Worm (Caenorhabditis elegans) whole organism, young adult: Measurements from ENCODE around the gene C07H4.1.

Experiments
- B0336.3 ChIP-seq: fragments of 200-800 bp; sonication (Bioruptor generic); IDR thresholded peaks from 2 replicates; pipeline ENCODE4 v1.3.6; 2022; ENCODE audit warnings: missing genetic modification characterization, missing compliant biosample characterization
- F22D6.2 ChIP-seq: sonication (generic microtip); optimal IDR thresholded peaks from 2 replicates; lab custom pipeline; 2016; ENCODE audit warnings: mild to moderate bottlenecking, missing genetic modification characterization, missing compliant biosample characterization
- F33H1.4 ChIP-seq: fragments of 200-800 bp; sonication (Bioruptor generic); IDR thresholded peaks from 2 replicates; pipeline ENCODE4 v1.3.6; 2022; ENCODE audit warnings: missing genetic modification reagents, missing genetic modification characterization, missing compliant biosample characterization
- F37B4.10 ChIP-seq: fragments of 200-800 bp; sonication (Bioruptor generic); IDR thresholded peaks from 2 replicates; pipeline ENCODE4 v1.3.6; 2022; ENCODE audit warnings: missing genetic modification characterization, missing compliant biosample characterization
- F39B2.1 ChIP-seq: fragments of 200-800 bp; sonication (Bioruptor generic); IDR thresholded peaks from 2 replicates; pipeline ENCODE4 v1.3.6; 2022; ENCODE audit warnings: missing genetic modification reagents, missing genetic modification characterization, missing compliant biosample characterization
- T07F8.4 ChIP-seq: sonication (generic microtip); optimal IDR thresholded peaks from 2 replicates; lab custom pipeline; 2016; ENCODE audit warnings: mild to moderate bottlenecking, missing genetic modification characterization, moderate library complexity, missing compliant biosample characterization
- T26A5.8 ChIP-seq: sonication (generic microtip); optimal IDR thresholded peaks from 2 replicates; lab custom pipeline; 2016; ENCODE audit warnings: missing genetic modification characterization, missing compliant biosample characterization
- Y67H2A.10 ChIP-seq: fragments of 200-800 bp; sonication (Bioruptor generic); conservative IDR thresholded peaks from 2 replicates; pipeline ENCODE4 v1.3.6; 2022; ENCODE audit warnings: missing genetic modification reagents, missing genetic modification characterization, missing compliant biosample characterization
- ZK185.1 ChIP-seq: sonication (generic microtip); optimal IDR thresholded peaks from 2 replicates; lab custom pipeline; 2016; ENCODE audit warnings: mild to moderate bottlenecking, missing genetic modification characterization, missing compliant biosample characterization; ENCODE audit not compliant: poor library complexity, severe bottlenecking
- aptf-3 ChIP-seq: fragments of 200-800 bp; sonication (Bioruptor generic); IDR thresholded peaks from 2 replicates; pipeline ENCODE4 v1.3.6; 2022; ENCODE audit warnings: missing genetic modification characterization, missing compliant biosample characterization
- atf-7 ChIP-seq: sonication (generic microtip); optimal IDR thresholded peaks from 2 replicates; lab custom pipeline; 2017; ENCODE audit warnings: mild to moderate bottlenecking, missing genetic modification characterization, missing compliant biosample characterization
- attf-5 ChIP-seq: fragments of 200-800 bp; sonication (Bioruptor generic); optimal IDR thresholded peaks from 2 replicates; lab custom pipeline; 2018; ENCODE audit warnings: mild to moderate bottlenecking, missing genetic modification characterization, missing compliant biosample characterization
- cebp-1 ChIP-seq, 2 experiments: fragments of 200-800 bp in 1 of 2; sonication (Bioruptor generic) in 1 of 2; sonication (generic microtip) in 1 of 2; IDR thresholded peaks in 1 of 2; optimal IDR thresholded peaks in 1 of 2; 2 replicates each; pipeline versions ENCODE4 v1.3.6 to Lab custom; 2017 to 2022; ENCODE audit warnings: missing compliant biosample characterization in 2 of 2, missing genetic modification characterization in 2 of 2, mild to moderate bottlenecking in 1 of 2, missing genetic modification reagents in 1 of 2, moderate library complexity in 1 of 2
- ceh-40 ChIP-seq: fragments of 200-800 bp; sonication (Bioruptor generic); IDR thresholded peaks from 2 replicates; pipeline ENCODE4 v1.3.6; 2022; ENCODE audit warnings: missing genetic modification characterization, missing compliant biosample characterization
- chd-7 ChIP-seq: sonication (generic microtip); optimal IDR thresholded peaks from 2 replicates; lab custom pipeline; 2016; ENCODE audit warnings: mild to moderate bottlenecking, missing genetic modification characterization, moderate library complexity, missing compliant biosample characterization
- dox-1 ChIP-seq: fragments of 200-800 bp; sonication (Bioruptor generic); IDR thresholded peaks from 2 replicates; pipeline ENCODE4 v1.3.6; 2022; ENCODE audit warnings: missing genetic modification reagents, missing genetic modification characterization, missing compliant biosample characterization
- dpl-1 ChIP-seq: fragments of 150-350 bp; optimal IDR thresholded peaks from 2 replicates; lab custom pipeline; 2014; ENCODE audit warnings: missing biosample characterization, missing genetic modification reagents, missing genetic modification characterization
- egl-18 ChIP-seq: fragments of 200-800 bp; sonication (Bioruptor generic); IDR thresholded peaks from 2 replicates; pipeline ENCODE4 v1.3.6; 2022; ENCODE audit warnings: missing genetic modification reagents, missing genetic modification characterization, missing compliant biosample characterization
- egrh-3 ChIP-seq: fragments of 200-800 bp; sonication (Bioruptor generic); IDR thresholded peaks from 2 replicates; pipeline ENCODE4 v1.3.6; 2022; ENCODE audit warnings: missing genetic modification reagents, missing genetic modification characterization, missing compliant biosample characterization
- fkh-3 ChIP-seq: sonication (generic microtip); optimal IDR thresholded peaks from 2 replicates; lab custom pipeline; 2016; ENCODE audit warnings: mild to moderate bottlenecking, missing genetic modification characterization, missing compliant biosample characterization
- gei-17 ChIP-seq: fragments of 200-800 bp; sonication (Bioruptor generic); optimal IDR thresholded peaks from 2 replicates; lab custom pipeline; 2018; ENCODE audit warnings: mild to moderate bottlenecking, missing genetic modification characterization, missing compliant biosample characterization
- hlh-26 ChIP-seq: fragments of 200-800 bp; sonication (Bioruptor generic); conservative IDR thresholded peaks from 2 replicates; pipeline ENCODE4 v1.3.6; 2022; ENCODE audit warnings: missing genetic modification reagents, missing genetic modification characterization, missing compliant biosample characterization
- hmg-1.2 ChIP-seq: fragments of 200-800 bp; sonication (Bioruptor generic); IDR thresholded peaks from 2 replicates; pipeline ENCODE4 v1.3.6; 2022; ENCODE audit warnings: missing genetic modification reagents, missing genetic modification characterization, missing compliant biosample characterization
- hsf-1 ChIP-seq: fragments of 200-800 bp; sonication (Bioruptor generic); IDR thresholded peaks from 2 replicates; pipeline ENCODE4 v1.3.6; 2022; ENCODE audit warnings: missing genetic modification reagents, missing genetic modification characterization, missing compliant biosample characterization
- lag-1 ChIP-seq: fragments of 200-800 bp; sonication (Bioruptor generic); IDR thresholded peaks from 2 replicates; pipeline ENCODE4 v1.3.6; 2022; ENCODE audit warnings: missing genetic modification reagents, missing genetic modification characterization, missing compliant biosample characterization
- let-526 ChIP-seq: fragments of 200-800 bp; sonication (Bioruptor generic); IDR thresholded peaks from 2 replicates; pipeline ENCODE4 v1.3.6; 2022; ENCODE audit warnings: missing genetic modification reagents, missing genetic modification characterization, missing compliant biosample characterization
- lin-35 ChIP-seq, 3 experiments: fragments of 150-350 bp in 2 of 3; sonication (generic microtip) in 1 of 3; optimal IDR thresholded peaks; 2 replicates each; lab custom pipeline; 2014 to 2018; ENCODE audit warnings: missing biosample characterization in 3 of 3, missing genetic modification characterization in 3 of 3, missing genetic modification reagents in 3 of 3
- lin-40 ChIP-seq: sonication (generic microtip); optimal IDR thresholded peaks from 2 replicates; lab custom pipeline; 2016; ENCODE audit warnings: missing genetic modification characterization, mild to moderate bottlenecking, missing compliant biosample characterization, missing genotype, missing genetic modification reagents
- lin-54 ChIP-seq: fragments of 200-800 bp; sonication (Bioruptor generic); optimal IDR thresholded peaks from 2 replicates; lab custom pipeline; 2018; ENCODE audit warnings: mild to moderate bottlenecking, missing genetic modification characterization, missing compliant biosample characterization
- lir-1 ChIP-seq: fragments of 200-800 bp; sonication (Bioruptor generic); conservative IDR thresholded peaks from 2 replicates; pipeline ENCODE4 v1.3.6; 2022; ENCODE audit warnings: missing genetic modification reagents, missing genetic modification characterization, missing compliant biosample characterization
- madf-10 ChIP-seq: sonication (generic microtip); optimal IDR thresholded peaks from 2 replicates; lab custom pipeline; 2016; ENCODE audit warnings: mild to moderate bottlenecking, missing genetic modification characterization, missing compliant biosample characterization
- mcd-1 ChIP-seq: fragments of 200-800 bp; sonication (Bioruptor generic); IDR thresholded peaks from 2 replicates; pipeline ENCODE4 v1.3.6; 2022; ENCODE audit warnings: missing genetic modification reagents, missing genetic modification characterization, missing compliant biosample characterization
- nhr-120 ChIP-seq: fragments of 200-800 bp; sonication (Bioruptor generic); IDR thresholded peaks from 2 replicates; pipeline ENCODE4 v1.3.6; 2022; ENCODE audit warnings: missing genetic modification characterization, missing compliant biosample characterization
- nhr-27 ChIP-seq: fragments of 200-800 bp; sonication (Bioruptor generic); optimal IDR thresholded peaks from 2 replicates; lab custom pipeline; 2018; ENCODE audit warnings: mild to moderate bottlenecking, missing genetic modification characterization, moderate library complexity, missing compliant biosample characterization
- nhr-80 ChIP-seq: sonication (generic microtip); optimal IDR thresholded peaks from 2 replicates; lab custom pipeline; 2016; ENCODE audit warnings: missing genetic modification characterization, missing compliant biosample characterization
- pbrm-1 ChIP-seq: fragments of 200-800 bp; sonication (Bioruptor generic); IDR thresholded peaks from 2 replicates; pipeline ENCODE4 v1.3.6; 2022; ENCODE audit warnings: missing genetic modification reagents, missing genetic modification characterization, missing compliant biosample characterization
- pha-4 ChIP-seq: fragments of 150-350 bp; sonication (generic microtip); optimal IDR thresholded peaks from 2 replicates; lab custom pipeline; 2014; ENCODE audit warnings: missing biosample characterization, missing genetic modification reagents, missing genetic modification characterization
- rpc-1 ChIP-seq, 2 experiments: fragments of 150-350 bp in 1 of 2; sonication (generic microtip) in 1 of 2; optimal IDR thresholded peaks; 2 replicates each; lab custom pipeline; 2014 to 2018; ENCODE audit warnings: missing biosample characterization in 1 of 2, missing genetic modification characterization in 1 of 2, missing genetic modification reagents in 1 of 2, missing genotype in 1 of 2
- sea-2 ChIP-seq: fragments of 200-800 bp; sonication (Bioruptor generic); IDR thresholded peaks from 2 replicates; pipeline ENCODE4 v1.3.6; 2022; ENCODE audit warnings: missing genetic modification characterization, missing compliant biosample characterization
- tbp1 ChIP-seq: fragments of 200-800 bp; sonication (Bioruptor generic); optimal IDR thresholded peaks from 2 replicates; lab custom pipeline; 2018; ENCODE audit warnings: mild to moderate bottlenecking, missing genetic modification characterization, missing compliant biosample characterization
- tlf-1 ChIP-seq: fragments of 200-800 bp; sonication (Bioruptor generic); optimal IDR thresholded peaks from 2 replicates; lab custom pipeline; 2018; ENCODE audit warnings: mild to moderate bottlenecking, missing genetic modification characterization, missing compliant biosample characterization
- zfh-2 ChIP-seq: fragments of 200-800 bp; sonication (Bioruptor generic); conservative IDR thresholded peaks from 2 replicates; pipeline ENCODE4 v1.3.6; 2022; ENCODE audit warnings: missing genetic modification reagents, missing genetic modification characterization, missing compliant biosample characterization
- zim-3 ChIP-seq: sonication (generic microtip); optimal IDR thresholded peaks from 2 replicates; lab custom pipeline; 2017; ENCODE audit warnings: mild to moderate bottlenecking, missing genetic modification characterization, moderate library complexity, missing compliant biosample characterization
- ztf-18 ChIP-seq: sonication (generic microtip); optimal IDR thresholded peaks from 2 replicates; lab custom pipeline; 2016; ENCODE audit warnings: missing genotype, mild to moderate bottlenecking, missing genetic modification characterization, missing compliant biosample characterization
- ztf-25 ChIP-seq: fragments of 200-800 bp; sonication (Bioruptor generic); IDR thresholded peaks from 2 replicates; pipeline ENCODE4 v1.3.6; 2022; ENCODE audit warnings: missing genetic modification reagents, missing genetic modification characterization, missing compliant biosample characterization

Gene C07H4.1

DNA sequence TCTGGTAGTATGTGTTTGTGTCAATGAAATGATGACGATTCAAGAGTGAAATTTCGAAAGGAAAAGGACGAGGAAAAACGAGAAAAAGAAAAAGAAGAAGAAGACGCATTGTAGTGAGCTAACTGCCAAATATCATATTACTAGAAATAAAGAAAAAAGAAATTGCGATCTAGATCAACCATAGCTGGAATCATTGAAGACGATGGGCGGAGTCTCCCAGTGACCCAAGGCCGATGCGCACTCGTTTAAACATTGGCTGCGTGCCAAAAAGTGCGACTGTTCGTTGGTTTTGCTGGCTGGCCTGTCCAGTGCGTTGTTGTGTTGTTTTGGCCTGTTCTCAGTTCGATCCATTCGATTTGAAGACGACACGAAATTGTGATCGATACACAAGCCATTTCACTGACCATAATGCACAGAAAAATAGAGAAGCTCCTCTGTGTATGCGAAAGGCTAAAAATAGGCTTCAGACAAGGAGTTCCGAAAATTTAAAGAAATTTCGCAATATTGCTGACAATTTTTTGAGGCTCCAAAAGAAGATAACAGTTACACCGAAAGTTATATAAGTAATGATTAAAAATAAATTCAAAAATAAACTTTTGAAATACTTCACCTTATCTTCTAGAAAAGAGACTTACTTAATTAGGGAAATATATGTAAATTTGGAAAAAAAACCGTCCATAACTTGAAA is 31.1 kb downstream of the C07H4.1 start:
- no peak for TF ChIP-seq hmg-1.2 (GFP tag; lab: Robert Waterston, UW)
- 0 out of 2 replicates have a peak, but pooled peaks have one; percentile 27 for TF ChIP-seq F37B4.10 (GFP tag; lab: Robert Waterston, UW)
- TF ChIP-seq ZK185.1 (tag; lab: Kevin White, UChicago) = no peak
- no peak for TF ChIP-seq mcd-1 (GFP tag; lab: Robert Waterston, UW)
- TF ChIP-seq cebp-1 (GFP tag; IDR thresholded peaks at IDR 0.05; lab: Robert Waterston, UW) = peak; percentile 61; the same call in 1 of the 2 replicates
- peak; percentile 91 for TF ChIP-seq cebp-1 (tag; optimal IDR thresholded peaks at IDR 0.05; lab: Kevin White, UChicago)
- TF ChIP-seq fkh-3 = no peak
- no peak for TF ChIP-seq egl-18 (GFP tag; lab: Robert Waterston, UW)
- TF ChIP-seq sea-2 = no peak
- TF ChIP-seq rpc-1 (optimal IDR thresholded peaks at IDR 0.05; lab: Kevin White, UChicago) = no peak
- no peak for TF ChIP-seq rpc-1 (tag; optimal IDR thresholded peaks at IDR 0.05; lab: Kevin White, UChicago)
- TF ChIP-seq dox-1 (GFP tag; lab: Robert Waterston, UW) = no peak
- TF ChIP-seq hsf-1 (GFP tag; lab: Robert Waterston, UW) = no peak
- no peak for TF ChIP-seq aptf-3
- no peak for TF ChIP-seq nhr-27 (tag; lab: Kevin White, UChicago)
- TF ChIP-seq nhr-80 (tag; lab: Kevin White, UChicago) = no peak
- no peak for TF ChIP-seq lag-1 (GFP tag; lab: Robert Waterston, UW)
- no peak for TF ChIP-seq T07F8.4 (tag; lab: Kevin White, UChicago)
- no peak for TF ChIP-seq F39B2.1
- TF ChIP-seq gei-17 (GFP tag; lab: Kevin White, UChicago) = no peak

DNA sequence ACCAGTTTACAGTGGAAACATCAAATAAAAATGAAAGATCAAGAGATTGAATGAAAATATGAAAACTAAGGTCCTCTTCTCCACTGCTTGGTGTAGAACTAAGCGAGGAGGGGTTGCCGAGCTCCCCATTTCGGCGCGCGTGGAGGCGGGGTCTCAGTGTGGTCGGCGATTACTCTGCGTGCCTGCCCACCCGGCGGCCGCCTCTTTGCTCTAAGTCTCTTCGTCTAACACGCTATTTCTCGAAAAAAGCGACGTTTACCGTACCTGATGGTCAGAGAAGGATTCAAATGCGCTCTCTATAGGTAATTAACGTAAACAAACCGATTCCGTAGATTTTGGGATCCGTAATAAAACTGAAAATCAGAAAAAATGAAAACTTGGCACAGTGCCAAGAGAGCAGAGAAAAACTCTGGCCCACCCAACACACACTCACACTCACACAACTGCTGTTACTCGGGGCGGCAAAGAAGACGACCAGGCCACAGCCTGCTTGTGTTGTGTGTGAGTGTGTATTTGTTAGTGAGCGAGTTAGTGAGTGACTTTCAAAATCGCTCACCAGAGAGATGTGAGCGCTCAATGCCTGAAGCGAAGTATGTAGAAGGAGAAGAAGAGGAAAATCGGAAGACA is 31.8 kb downstream of the C07H4.1 start:
- TF ChIP-seq atf-7 = no peak
- no peak for TF ChIP-seq lin-35 (GFP tag; optimal IDR thresholded peaks at IDR 0.05; lab: Kevin White, UChicago)
- peak; percentile 58 for TF ChIP-seq mcd-1 (GFP tag; lab: Robert Waterston, UW)
- TF ChIP-seq pha-4 (tag; lab: Kevin White, UChicago) = no peak
- peak; percentile 20 for TF ChIP-seq chd-7 (tag; lab: Kevin White, UChicago)
- TF ChIP-seq T26A5.8 = no peak
- peak; percentile 56 for TF ChIP-seq lin-40 (tag; lab: Kevin White, UChicago)
- peak; percentile 92 for TF ChIP-seq zfh-2 (GFP tag; lab: Robert Waterston, UW)
- TF ChIP-seq ztf-25 (GFP tag; lab: Robert Waterston, UW) = no peak
- TF ChIP-seq attf-5 (GFP tag; lab: Kevin White, UChicago) = peak; percentile 76
- no peak for TF ChIP-seq dpl-1 (GFP tag; lab: Kevin White, UChicago)
- peak; percentile 19 for TF ChIP-seq lin-54 (GFP tag; lab: Kevin White, UChicago)
- peak; percentile 33 for TF ChIP-seq ztf-18
- TF ChIP-seq lir-1 = peak; percentile 69
- no peak for TF ChIP-seq tbp1 (GFP tag; lab: Kevin White, UChicago)
- no peak for TF ChIP-seq F22D6.2 (tag; lab: Kevin White, UChicago)
- peak; percentile 47; the same call in 1 of the 2 replicates for TF ChIP-seq pbrm-1 (GFP tag; lab: Robert Waterston, UW)
- TF ChIP-seq zim-3 (tag; lab: Kevin White, UChicago) = no peak
- TF ChIP-seq let-526 (GFP tag; lab: Robert Waterston, UW) = no peak
- peak; percentile 6 for TF ChIP-seq tlf-1 (GFP tag; lab: Kevin White, UChicago)
- no peak for TF ChIP-seq ceh-40 (GFP tag; lab: Robert Waterston, UW)
- TF ChIP-seq hlh-26 (GFP tag; lab: Robert Waterston, UW) = no peak
- TF ChIP-seq Y67H2A.10 (GFP tag; lab: Robert Waterston, UW) = no peak
- TF ChIP-seq sea-2 = no peak
- 0 out of 2 replicates have a peak, but pooled peaks have one; percentile 18 for TF ChIP-seq F33H1.4 (GFP tag; lab: Robert Waterston, UW)
- peak; percentile 48; the same call in 1 of the 2 replicates for TF ChIP-seq B0336.3 (GFP tag; lab: Robert Waterston, UW)
- TF ChIP-seq T07F8.4 (tag; lab: Kevin White, UChicago) = no peak
- peak; percentile 90 for TF ChIP-seq madf-10 (tag; lab: Kevin White, UChicago)
- TF ChIP-seq nhr-120 (GFP tag; lab: Robert Waterston, UW) = no peak
- TF ChIP-seq egrh-3 (GFP tag; lab: Robert Waterston, UW) = peak; percentile 56; the same call in 1 of the 2 replicates
- peak; percentile 81 for TF ChIP-seq hmg-1.2 (GFP tag; lab: Robert Waterston, UW)
